Fruit fly (Drosophila melanogaster): ENCODE measurements around the gene Reph.

The Reph gene

DNA sequence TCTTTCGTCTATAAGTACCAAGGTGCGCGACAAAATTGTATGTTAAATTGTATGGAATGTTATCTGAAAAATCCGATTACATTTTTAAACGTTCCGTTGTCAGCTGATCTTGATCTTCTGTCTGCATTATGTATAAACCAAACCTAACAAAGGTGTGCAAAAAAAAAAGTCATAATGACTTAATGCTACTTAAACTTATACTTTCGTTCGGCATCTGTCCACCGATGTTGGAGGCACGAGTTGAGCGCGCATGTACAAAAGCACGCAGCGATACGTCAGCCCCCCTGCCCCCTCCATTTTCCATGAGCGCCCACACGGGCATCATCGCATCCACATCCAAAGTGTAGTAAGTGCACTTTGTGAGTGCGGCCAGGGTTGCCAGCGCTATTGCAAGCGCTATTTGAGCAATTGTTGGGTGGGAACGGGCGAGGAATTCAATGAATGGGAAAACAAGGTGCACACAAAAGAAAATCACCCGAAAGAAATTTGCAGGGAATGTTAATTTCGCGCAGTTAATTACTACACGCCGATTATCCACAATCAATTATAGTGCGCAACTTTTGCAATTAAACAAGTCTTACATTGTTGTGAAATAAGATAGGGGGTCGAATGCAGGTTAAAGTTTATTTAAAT is 1.4 kb downstream of the Reph start (continued):
- TF ChIP-seq stwl (tag; optimal IDR thresholded peaks at IDR 0.05): peak; percentile 66
- TF ChIP-seq cwo (GFP tag; optimal IDR thresholded peaks at IDR 0.05): peak; percentile 97
- no peak for TF ChIP-seq amos (GFP tag; IDR thresholded peaks at IDR 0.05; ENCODE audit: partially characterized antibody)
- peak; percentile 98 for TF ChIP-seq CG14441 (GFP tag; IDR thresholded peaks at IDR 0.05)
- TF ChIP-seq tup (GFP tag; optimal IDR thresholded peaks at IDR 0.05): peak; percentile 94
- TF ChIP-seq CG7963 (GFP tag; IDR thresholded peaks at IDR 0.05; ENCODE audit: partially characterized antibody): no peak
- peak; percentile 98 for TF ChIP-seq run (tag; optimal IDR thresholded peaks at IDR 0.05)
- peak; percentile 97 to 98 for TF ChIP-seq dpn (GFP tag; optimal IDR thresholded peaks at IDR 0.05)
- TF ChIP-seq aop (GFP tag; IDR thresholded peaks at IDR 0.05): peak; percentile 89
- peak; percentile 94 for TF ChIP-seq CG15514 (GFP tag; optimal IDR thresholded peaks at IDR 0.05)
- no peak for TF ChIP-seq unc-4 (GFP tag; IDR thresholded peaks at IDR 0.05; ENCODE audit: partially characterized antibody)
- TF ChIP-seq CG34224 (GFP tag; IDR thresholded peaks at IDR 0.05; ENCODE audit: partially characterized antibody): no peak
- no peak for TF ChIP-seq inv (GFP tag; IDR thresholded peaks at IDR 0.05; ENCODE audit: partially characterized antibody)
- TF ChIP-seq Stat92E (GFP tag; optimal IDR thresholded peaks at IDR 0.05): peak in 1 of 3 experiments; percentile 98
- TF ChIP-seq klu (GFP tag; IDR thresholded peaks at IDR 0.05): peak; percentile 91
- TF ChIP-seq CG1024 (GFP tag; IDR thresholded peaks at IDR 0.05): peak; percentile 93
- peak; percentile 96 for TF ChIP-seq Rfx (GFP tag; IDR thresholded peaks at IDR 0.05)
- peak; percentile 95 for TF ChIP-seq Hr3 (GFP tag; optimal IDR thresholded peaks at IDR 0.05)
- TF ChIP-seq chif (GFP tag; optimal IDR thresholded peaks at IDR 0.05): peak; percentile 98
- TF ChIP-seq CG9797 (GFP tag; optimal IDR thresholded peaks at IDR 0.05): peak; percentile 70
- TF ChIP-seq Tbp (GFP tag; optimal IDR thresholded peaks at IDR 0.05): no peak
- TF ChIP-seq ewg (GFP tag; optimal IDR thresholded peaks at IDR 0.05): peak; percentile 99
- peak; percentile 96 for TF ChIP-seq Atf3 (GFP tag; optimal IDR thresholded peaks at IDR 0.05)
- TF ChIP-seq croc (GFP tag; conservative IDR thresholded peaks at IDR 0.05): peak; percentile 97
- TF ChIP-seq CG1529 (GFP tag; optimal IDR thresholded peaks at IDR 0.05): peak; percentile 98
- peak; percentile 96 for TF ChIP-seq odd (GFP tag; optimal IDR thresholded peaks at IDR 0.05)
- peak; percentile 93 for TF ChIP-seq CG6272 (GFP tag; IDR thresholded peaks at IDR 0.05)
- no peak for TF ChIP-seq zen2 (GFP tag; IDR thresholded peaks at IDR 0.05; ENCODE audit: partially characterized antibody)
- peak; percentile 98 for TF ChIP-seq Optix (GFP tag; IDR thresholded peaks at IDR 0.05)
- TF ChIP-seq CrebB (tag; optimal IDR thresholded peaks at IDR 0.05): peak; percentile 98
- TF ChIP-seq CG11456 (GFP tag; IDR thresholded peaks at IDR 0.05): peak; percentile 94
- TF ChIP-seq CG13296 (GFP tag; optimal IDR thresholded peaks at IDR 0.05): peak; percentile 99
- peak; percentile 95 for TF ChIP-seq schlank (tag; optimal IDR thresholded peaks at IDR 0.05)
- peak; percentile 98 for TF ChIP-seq bab2 (GFP tag; optimal IDR thresholded peaks at IDR 0.05)
- peak; percentile 90 for TF ChIP-seq Bdp1 (GFP tag; optimal IDR thresholded peaks at IDR 0.05)
- peak; percentile 98 for TF ChIP-seq sqz (GFP tag; optimal IDR thresholded peaks at IDR 0.05)
- TF ChIP-seq CG14965 (GFP tag; optimal IDR thresholded peaks at IDR 0.05; ENCODE audit: borderline replicate concordance): peak; percentile 88
- peak; percentile 66 for TF ChIP-seq Dip2 (GFP tag; IDR thresholded peaks at IDR 0.05)
- peak; percentile 92 for TF ChIP-seq emc (GFP tag; optimal IDR thresholded peaks at IDR 0.05)
- TF ChIP-seq Mes4 (GFP tag; optimal IDR thresholded peaks at IDR 0.05): peak; percentile 99
- TF ChIP-seq Kr (GFP tag; optimal IDR thresholded peaks at IDR 0.05): no peak
- peak; percentile 97 for TF ChIP-seq CG11723 (GFP tag; optimal IDR thresholded peaks at IDR 0.05)
- TF ChIP-seq CG8944 (GFP tag; optimal IDR thresholded peaks at IDR 0.05): peak; percentile 97
- peak; percentile 98 for TF ChIP-seq PHDP (tag; optimal IDR thresholded peaks at IDR 0.05)
- TF ChIP-seq br (optimal IDR thresholded peaks at IDR 0.05): no peak
- TF ChIP-seq CG15696 (tag; optimal IDR thresholded peaks at IDR 0.05): peak; percentile 90
- TF ChIP-seq ranshi (GFP tag; IDR thresholded peaks at IDR 0.05): peak; percentile 98
- no peak for TF ChIP-seq hkb (optimal IDR thresholded peaks at IDR 0.05)
- TF ChIP-seq hkb (GFP tag; IDR thresholded peaks at IDR 0.05): peak; percentile 99
- peak; percentile 97 for TF ChIP-seq CG34376 (GFP tag; optimal IDR thresholded peaks at IDR 0.05)
